Worm (Caenorhabditis elegans): ENCODE results near the gene tmem-131.

The tmem-131 gene

DNA sequence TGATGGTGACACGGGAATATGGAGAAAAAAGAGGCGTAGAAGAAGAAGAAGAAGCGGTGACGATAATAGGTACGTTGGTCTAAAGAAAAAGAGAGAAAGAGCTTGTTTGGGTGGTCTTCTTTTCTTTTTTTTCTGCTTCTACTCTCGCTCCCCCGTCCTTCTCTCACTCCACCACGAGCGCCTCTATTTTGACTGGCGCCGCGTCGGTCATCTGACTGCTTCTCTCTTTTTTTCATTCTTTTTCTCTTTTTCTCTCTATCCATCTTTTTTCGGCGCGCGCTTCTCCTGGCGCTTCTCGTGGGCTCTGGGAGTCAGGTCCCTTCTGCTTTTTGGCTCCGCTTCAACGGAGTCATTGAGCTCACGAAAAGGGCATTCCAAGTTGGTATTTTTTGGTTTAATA lies 47.6 kb downstream of the tmem-131 start (continued):
- no peak for TF ChIP-seq nhr-28 (tag; optimal IDR thresholded peaks at IDR 0.05)
- peak in 1 of 2 experiments; percentile 19 for TF ChIP-seq mdl-1 (tag; optimal IDR thresholded peaks at IDR 0.05)
- TF ChIP-seq sptf-1 (tag; optimal IDR thresholded peaks at IDR 0.05): no peak
- no peak for TF ChIP-seq C04F5.9 (tag; optimal IDR thresholded peaks at IDR 0.05)
- no peak for TF ChIP-seq ama-1 (optimal IDR thresholded peaks at IDR 0.05)
- no peak for TF ChIP-seq aha-1 (tag; optimal IDR thresholded peaks at IDR 0.05)
- no peak for TF ChIP-seq hpl-2 (GFP tag; optimal IDR thresholded peaks at IDR 0.05)
- TF ChIP-seq ceh-88 (GFP tag; IDR thresholded peaks at IDR 0.05): no peak
- TF ChIP-seq nhr-47 (tag; optimal IDR thresholded peaks at IDR 0.05): peak; percentile 47
- TF ChIP-seq lin-13 (GFP tag; optimal IDR thresholded peaks at IDR 0.05): no peak
- no peak for TF ChIP-seq tlp-1 (tag; optimal IDR thresholded peaks at IDR 0.05)
- no peak for TF ChIP-seq nhr-76 (tag; optimal IDR thresholded peaks at IDR 0.05)
- peak; percentile 63 for TF ChIP-seq nhr-71 (tag; optimal IDR thresholded peaks at IDR 0.05)
- TF ChIP-seq rnt-1 (tag; optimal IDR thresholded peaks at IDR 0.05): peak; percentile 41
- no peak for TF ChIP-seq fkh-4 (tag; optimal IDR thresholded peaks at IDR 0.05; ENCODE audit: borderline replicate concordance)
- TF ChIP-seq lin-39 (tag; optimal IDR thresholded peaks at IDR 0.05): no peak
- no peak for TF ChIP-seq hlh-17 (GFP tag; optimal IDR thresholded peaks at IDR 0.05; ENCODE audit: borderline replicate concordance)
- no peak for TF ChIP-seq efl-3 (GFP tag; optimal IDR thresholded peaks at IDR 0.05)
- peak; percentile 43 for TF ChIP-seq mep-1 (tag; optimal IDR thresholded peaks at IDR 0.05)
- TF ChIP-seq ztf-11 (tag; optimal IDR thresholded peaks at IDR 0.05): no peak
- TF ChIP-seq dpl-1 (GFP tag; optimal IDR thresholded peaks at IDR 0.05): peak; percentile 5 to 34 (median 31)
- no peak for TF ChIP-seq nhr-12 (tag; optimal IDR thresholded peaks at IDR 0.05)
- TF ChIP-seq zip-4 (GFP tag; optimal IDR thresholded peaks at IDR 0.05): no peak
- no peak for TF ChIP-seq ceh-90 (tag; optimal IDR thresholded peaks at IDR 0.05)
- no peak for TF ChIP-seq unc-62 (GFP tag; optimal IDR thresholded peaks at IDR 0.05)
- no peak for TF ChIP-seq C16A3.4 (tag; optimal IDR thresholded peaks at IDR 0.05)

DNA sequence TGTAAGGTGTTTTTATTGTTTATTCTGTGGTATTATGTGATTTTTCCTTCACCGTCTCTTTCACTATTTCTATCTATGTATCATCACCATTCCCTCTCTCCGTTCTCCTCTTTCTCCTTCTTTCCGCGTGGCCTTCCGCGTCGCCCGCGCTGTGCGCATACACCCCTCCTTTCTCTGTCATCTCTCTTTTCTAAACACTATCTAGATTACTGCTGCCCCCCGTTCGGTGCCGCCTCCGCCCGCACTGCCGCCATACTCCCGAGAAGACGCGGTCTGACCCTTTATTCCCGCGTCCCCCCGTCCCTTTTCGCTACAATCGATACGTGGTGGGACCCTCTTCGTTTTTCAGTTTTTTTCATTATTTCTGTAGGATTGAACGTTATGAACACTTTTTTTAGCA lies 49.3 kb downstream of the tmem-131 start:
- TF ChIP-seq nhr-77 (tag; optimal IDR thresholded peaks at IDR 0.05) (no peak), C04F5.9 (tag; optimal IDR thresholded peaks at IDR 0.05) (no peak), sup-37 (GFP tag; optimal IDR thresholded peaks at IDR 0.05) (no peak), blmp-1 (tag; optimal IDR thresholded peaks at IDR 0.05) (peak; percentile 12), fkh-10 (GFP tag; optimal IDR thresholded peaks at IDR 0.05) (no peak), fos-1 (tag; optimal IDR thresholded peaks at IDR 0.05) (no peak), nhr-85 (tag) (no peak)

DNA sequence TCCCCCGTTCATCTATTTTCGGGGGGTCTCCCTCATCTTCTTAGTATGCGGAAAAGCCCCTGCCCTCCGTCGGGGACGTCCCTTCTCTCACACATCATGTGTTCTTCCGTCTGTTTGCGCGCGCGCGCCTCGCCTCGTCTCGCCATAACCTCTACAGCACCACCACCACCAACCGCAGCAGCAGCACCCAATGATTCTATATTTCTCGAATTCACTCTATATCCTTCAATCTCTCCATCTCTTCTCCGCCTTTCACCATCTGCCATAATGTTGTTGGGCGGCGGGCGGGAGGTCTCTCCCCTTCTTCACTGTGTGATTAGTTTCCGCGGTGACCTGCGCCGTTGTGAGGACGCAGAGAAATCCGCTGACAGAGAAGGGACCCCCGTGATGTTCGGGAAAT lies 50.6 kb downstream of the tmem-131 start:
- TF ChIP-seq efl-3 (GFP tag; optimal IDR thresholded peaks at IDR 0.05) (no peak), nhr-47 (tag; optimal IDR thresholded peaks at IDR 0.05) (no peak), nhr-71 (tag; optimal IDR thresholded peaks at IDR 0.05) (peak; percentile 0), nhr-19 (GFP tag; conservative IDR thresholded peaks at IDR 0.05) (no peak), ceh-8 (GFP tag; optimal IDR thresholded peaks at IDR 0.05) (no peak), isw-1 (GFP tag; IDR thresholded peaks at IDR 0.05) (0 out of 2 replicates have a peak, but pooled peaks have one; percentile 10), mab-9 (GFP tag; IDR thresholded peaks at IDR 0.05) (no peak), unc-86 (tag; optimal IDR thresholded peaks at IDR 0.05) (peak; percentile 7), lin-14 (GFP tag; optimal IDR thresholded peaks at IDR 0.05) (peak; percentile 4), zag-1 (tag; optimal IDR thresholded peaks at IDR 0.05) (no peak), ceh-82 (tag; optimal IDR thresholded peaks at IDR 0.05) (peak in 1 of 3 experiments; percentile 0), sox-4 (tag; optimal IDR thresholded peaks at IDR 0.05) (no peak), F16B12.6 (tag; optimal IDR thresholded peaks at IDR 0.05) (no peak), ztf-4 (tag; optimal IDR thresholded peaks at IDR 0.05) (no peak), mep-1 (tag; optimal IDR thresholded peaks at IDR 0.05) (peak; percentile 2), lir-3 (tag; optimal IDR thresholded peaks at IDR 0.05; ENCODE audit: poor library complexity) (no peak)
